Worm (Caenorhabditis elegans): ENCODE results near the gene ztf-27.

ce11 chrII:10416332-10416863 is 31.3 kb downstream of the ztf-27 start, which contains the start of gene eif-2A:
- no peak for TF ChIP-seq flt-1 (GFP tag; IDR thresholded peaks at IDR 0.05)
- TF ChIP-seq ref-1 (GFP tag; conservative IDR thresholded peaks at IDR 0.05): no peak
- no peak for TF ChIP-seq ztf-29 (GFP tag; IDR thresholded peaks at IDR 0.05)
- no peak for TF ChIP-seq cog-1 (tag; optimal IDR thresholded peaks at IDR 0.05)

Data from whole organism, midembryonic.